Worm (Caenorhabditis elegans): ENCODE results near the gene C02B8.3.
"Not testable (repeated sequence)": the region's sequence is repeated elsewhere in the genome, so short reads cannot be mapped to it uniquely, and the experiment has no call there.

DNA sequence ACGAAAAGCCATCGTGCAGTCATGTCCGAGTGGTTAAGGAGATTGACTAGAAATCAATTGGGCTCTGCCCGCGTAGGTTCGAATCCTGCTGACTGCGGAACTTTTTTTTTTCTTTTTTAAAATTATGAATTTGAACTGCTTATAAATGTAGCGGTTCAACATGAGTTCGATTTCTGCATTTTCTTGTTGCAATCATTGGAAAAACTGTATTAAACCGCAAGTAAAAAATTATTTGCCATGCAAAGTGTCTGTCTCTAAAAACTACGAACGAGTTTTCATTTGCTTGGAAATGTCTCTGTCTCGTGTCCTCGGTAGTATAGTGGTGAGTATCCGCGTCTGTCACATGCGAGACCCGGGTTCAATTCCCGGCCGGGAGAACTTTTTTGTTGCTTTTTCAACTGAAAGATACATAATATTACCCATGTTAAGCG is 16.2 kb downstream of the C02B8.3 start:
- TF ChIP-seq F23B12.7 (tag; optimal IDR thresholded peaks at IDR 0.05; ENCODE audit: insufficient read depth); madf-3 (GFP tag; IDR thresholded peaks at IDR 0.05); B0035.1 (tag; optimal IDR thresholded peaks at IDR 0.05); efl-1 (GFP tag; optimal IDR thresholded peaks at IDR 0.05); lin-35 (GFP tag; optimal IDR thresholded peaks at IDR 0.05); egl-44 (GFP tag; IDR thresholded peaks at IDR 0.05); B0336.3 (GFP tag; IDR thresholded peaks at IDR 0.05); unc-130 (GFP tag; optimal IDR thresholded peaks at IDR 0.05); Y79H2A.3 (GFP tag; conservative IDR thresholded peaks at IDR 0.05); F57C9.4 (tag; optimal IDR thresholded peaks at IDR 0.05): not testable (repeated sequence)

Data from whole organism, young adult.